Fruit fly (Drosophila melanogaster): ENCODE measurements around the gene CG9698.

CG9698 gene

dm6 chr3R:30525629-30526028 is 11.1 kb downstream of the CG9698 start:
- no peak for TF ChIP-seq CG8301 (tag; optimal IDR thresholded peaks at IDR 0.05)
- TF ChIP-seq Ets98B (GFP tag; IDR thresholded peaks at IDR 0.05) = peak; percentile 58
- TF ChIP-seq CG32121 (GFP tag; IDR thresholded peaks at IDR 0.05) = no peak
- TF ChIP-seq rn (GFP tag; IDR thresholded peaks at IDR 0.05) = no peak
- peak; percentile 62; the same call in 2 of the 3 replicates for TF ChIP-seq CG4496 (GFP tag; IDR thresholded peaks at IDR 0.05)
- TF ChIP-seq fd96Ca (GFP tag; IDR thresholded peaks at IDR 0.05) = peak; percentile 42; the same call in 1 of the 3 replicates
- TF ChIP-seq CG13204 (GFP tag; optimal IDR thresholded peaks at IDR 0.05) = no peak
- TF ChIP-seq CG14655 (GFP tag; optimal IDR thresholded peaks at IDR 0.05) = peak; percentile 9

- TF ChIP-seq CG4496 (GFP tag; IDR thresholded peaks at IDR 0.05) = peak; percentile 63; the same call in 2 of the 3 replicates
- TF ChIP-seq D1 (tag; optimal IDR thresholded peaks at IDR 0.05) = no peak
- TF ChIP-seq Ets98B (GFP tag; IDR thresholded peaks at IDR 0.05) = peak; percentile 55; the same call in 1 of the 2 replicates
- TF ChIP-seq CG17806 (tag; optimal IDR thresholded peaks at IDR 0.05) = no peak
- no peak for TF ChIP-seq rn (GFP tag; IDR thresholded peaks at IDR 0.05)
- no peak for TF ChIP-seq CG9948 (tag; optimal IDR thresholded peaks at IDR 0.05)
- TF ChIP-seq gl (tag; optimal IDR thresholded peaks at IDR 0.05) = no peak
- TF ChIP-seq EcR (GFP tag; optimal IDR thresholded peaks at IDR 0.05) = no peak
- TF ChIP-seq Pif1B (GFP tag; optimal IDR thresholded peaks at IDR 0.05) = peak; percentile 60
- TF ChIP-seq CG12605 (GFP tag; IDR thresholded peaks at IDR 0.05) = peak; percentile 51; the same call in 1 of the 2 replicates
- peak; percentile 5 for TF ChIP-seq CG8159 (tag; optimal IDR thresholded peaks at IDR 0.05)
- TF ChIP-seq CG14655 (GFP tag; optimal IDR thresholded peaks at IDR 0.05) = no peak
- no peak; the same call in 2 of the 3 replicates for TF ChIP-seq fd96Ca (GFP tag; IDR thresholded peaks at IDR 0.05)
- no peak for TF ChIP-seq Snoo (tag; optimal IDR thresholded peaks at IDR 0.05)
- TF ChIP-seq Pif1A (GFP tag; optimal IDR thresholded peaks at IDR 0.05) = peak; percentile 32
- no peak for TF ChIP-seq CG8301 (tag; optimal IDR thresholded peaks at IDR 0.05)
- no peak for TF ChIP-seq CG10348 (GFP tag; IDR thresholded peaks at IDR 0.05)
- no peak for TF ChIP-seq CG15710 (tag; optimal IDR thresholded peaks at IDR 0.05)
- no peak for TF ChIP-seq CG34367 (tag; optimal IDR thresholded peaks at IDR 0.05)
- no peak for TF ChIP-seq CG13204 (GFP tag; optimal IDR thresholded peaks at IDR 0.05)
- TF ChIP-seq CG32121 (GFP tag; IDR thresholded peaks at IDR 0.05) = peak; percentile 63; the same call in 1 of the 2 replicates
Observed at dm6 chr3R:30526799-30527465, 12.4 kb downstream of the CG9698 start, which contains the start of gene jdp. Gene jdp, minus strand, starts transcription at chr3R:30527037.

dm6 chr3R:30528692-30529305 is 14.2 kb downstream of the CG9698 start:
- no peak for TF ChIP-seq CG34367 (tag; optimal IDR thresholded peaks at IDR 0.05)
- peak; percentile 0 for TF ChIP-seq CG14655 (GFP tag; optimal IDR thresholded peaks at IDR 0.05)

dm6 chr3R:30529570-30529969 is 15.0 kb downstream of the CG9698 start:
- TF ChIP-seq CG14655 (GFP tag; optimal IDR thresholded peaks at IDR 0.05) (peak; percentile 44), D1 (tag; optimal IDR thresholded peaks at IDR 0.05) (no peak), CG13204 (GFP tag; optimal IDR thresholded peaks at IDR 0.05) (no peak), CG9948 (tag; optimal IDR thresholded peaks at IDR 0.05) (no peak), CG32121 (GFP tag; IDR thresholded peaks at IDR 0.05) (0 out of 2 replicates have a peak, but pooled peaks have one; percentile 17), rn (GFP tag; IDR thresholded peaks at IDR 0.05) (no peak), CG15710 (tag; optimal IDR thresholded peaks at IDR 0.05) (no peak), CG8301 (tag; optimal IDR thresholded peaks at IDR 0.05) (peak; percentile 21), CG10348 (GFP tag; IDR thresholded peaks at IDR 0.05) (no peak)

- no peak for TF ChIP-seq CG10348 (GFP tag; IDR thresholded peaks at IDR 0.05)
- TF ChIP-seq Ets98B (GFP tag; IDR thresholded peaks at IDR 0.05) = peak; percentile 52; the same call in 1 of the 2 replicates
- peak; percentile 73; the same call in 2 of the 3 replicates for TF ChIP-seq fd96Ca (GFP tag; IDR thresholded peaks at IDR 0.05)
- TF ChIP-seq CG9948 (tag; optimal IDR thresholded peaks at IDR 0.05) = no peak
- TF ChIP-seq CG32121 (GFP tag; IDR thresholded peaks at IDR 0.05) = no peak; the same call in 1 of the 2 replicates
- TF ChIP-seq CG34367 (tag; optimal IDR thresholded peaks at IDR 0.05) = no peak
- no peak for TF ChIP-seq EcR (GFP tag; optimal IDR thresholded peaks at IDR 0.05)
- no peak for TF ChIP-seq CG8159 (tag; optimal IDR thresholded peaks at IDR 0.05)
- peak; percentile 64 for TF ChIP-seq CG4496 (GFP tag; IDR thresholded peaks at IDR 0.05)
- no peak for TF ChIP-seq D1 (tag; optimal IDR thresholded peaks at IDR 0.05)
- TF ChIP-seq rn (GFP tag; IDR thresholded peaks at IDR 0.05) = no peak
- peak; percentile 53 for TF ChIP-seq CG8301 (tag; optimal IDR thresholded peaks at IDR 0.05)
- TF ChIP-seq Snoo (tag; optimal IDR thresholded peaks at IDR 0.05) = no peak
- no peak for TF ChIP-seq CG17806 (tag; optimal IDR thresholded peaks at IDR 0.05)
- TF ChIP-seq gl (tag; optimal IDR thresholded peaks at IDR 0.05) = no peak
- peak; percentile 59 for TF ChIP-seq CG14655 (GFP tag; optimal IDR thresholded peaks at IDR 0.05)
- no peak for TF ChIP-seq Pif1B (GFP tag; optimal IDR thresholded peaks at IDR 0.05)
- TF ChIP-seq CG12605 (GFP tag; IDR thresholded peaks at IDR 0.05) = peak; percentile 56; the same call in 1 of the 2 replicates
- peak; percentile 3 for TF ChIP-seq Pif1A (GFP tag; optimal IDR thresholded peaks at IDR 0.05)
- no peak for TF ChIP-seq CG15710 (tag; optimal IDR thresholded peaks at IDR 0.05)
- no peak for TF ChIP-seq CG13204 (GFP tag; optimal IDR thresholded peaks at IDR 0.05)
Observed at dm6 chr3R:30531129-30531708, 16.6 kb downstream of the CG9698 start.

Measured in whole organism, pupa.